Fruit fly (Drosophila melanogaster) whole organism, wandering third instar larva: Measurements from ENCODE around the gene pigeon.

Experiments used
- Abd-B ChIP-seq: fragments of >200 bp; optimal IDR thresholded peaks from 2 replicates; lab custom pipeline; 2017; ENCODE audit warnings: missing biosample characterization, missing genetic modification characterization
- CG32264 ChIP-seq: fragments of 200-800 bp; sonication (Bioruptor generic); optimal IDR thresholded peaks from 2 replicates; lab custom pipeline; 2016; ENCODE audit warnings: missing biosample characterization, missing genetic modification characterization
- CrebA ChIP-seq: fragments of 200-800 bp; sonication (Bioruptor generic); optimal IDR thresholded peaks from 2 replicates; lab custom pipeline; 2016; ENCODE audit warnings: missing biosample characterization, mild to moderate bottlenecking, missing genetic modification characterization, borderline replicate concordance
- Dfd ChIP-seq: fragments of >200 bp; optimal IDR thresholded peaks from 2 replicates; lab custom pipeline; 2017; ENCODE audit warnings: missing biosample characterization, missing genetic modification characterization
- GATAd ChIP-seq: sonication (Bioruptor generic); optimal IDR thresholded peaks from 2 replicates; lab custom pipeline; 2016; ENCODE audit warnings: missing biosample characterization, missing genetic modification characterization
- HLH106 ChIP-seq: fragments of 200-800 bp; optimal IDR thresholded peaks from 3 replicates; lab custom pipeline; 2019; ENCODE audit warnings: missing biosample characterization, mild to moderate bottlenecking, missing genetic modification characterization, moderate library complexity
- Hnf4 ChIP-seq: fragments of 200-800 bp; sonication (Bioruptor generic); optimal IDR thresholded peaks from 2 replicates; lab custom pipeline; 2016; ENCODE audit warnings: missing biosample characterization, mild to moderate bottlenecking, missing genetic modification characterization
- Hr78 ChIP-seq: fragments of >200 bp; optimal IDR thresholded peaks from 2 replicates; lab custom pipeline; 2017; ENCODE audit warnings: missing biosample characterization, missing genetic modification characterization
- Hr83 ChIP-seq: fragments of 200-300 bp; sonication (Bioruptor generic); optimal IDR thresholded peaks from 2 replicates; lab custom pipeline; 2016; ENCODE audit warnings: missing biosample characterization, mild to moderate bottlenecking, missing genetic modification characterization, moderate library complexity; ENCODE audit not compliant: poor library complexity, severe bottlenecking
- Jra ChIP-seq: sonication (Bioruptor generic); optimal IDR thresholded peaks from 2 replicates; lab custom pipeline; 2016; ENCODE audit warnings: missing biosample characterization, missing genetic modification characterization
- Mio ChIP-seq: sonication (Bioruptor generic); optimal IDR thresholded peaks from 2 replicates; lab custom pipeline; 2016; ENCODE audit warnings: missing biosample characterization, missing genetic modification characterization
- Myc ChIP-seq: fragments of >200 bp; optimal IDR thresholded peaks from 2 replicates; lab custom pipeline; 2017
- N ChIP-seq: fragments of >200 bp; optimal IDR thresholded peaks from 2 replicates; lab custom pipeline; 2018; ENCODE audit warnings: missing biosample characterization, missing external identifiers, missing genetic modification characterization
- Rel ChIP-seq, 2 experiments: fragments of 200-800 bp; sonication (Bioruptor generic) in 1 of 2; optimal IDR thresholded peaks; 2 replicates in 1 of 2; 3 replicates in 1 of 2; lab custom pipeline; 2016 to 2019; ENCODE audit warnings: mild to moderate bottlenecking in 2 of 2, missing biosample characterization in 2 of 2, missing genetic modification characterization in 2 of 2, moderate library complexity in 1 of 2
- Sp1 ChIP-seq: fragments of 200-800 bp; sonication (Bioruptor generic); optimal IDR thresholded peaks from 3 replicates; lab custom pipeline; 2019; ENCODE audit warnings: missing biosample characterization, mild to moderate bottlenecking, missing genetic modification characterization, moderate library complexity
- Vsx2 ChIP-seq: fragments of 200-300, 225-300 bp; sonication (Bioruptor generic); optimal IDR thresholded peaks from 2 replicates; lab custom pipeline; 2018; ENCODE audit warnings: missing biosample characterization, missing genetic modification characterization; ENCODE audit not compliant: partially characterized antibody
- brk ChIP-seq: fragments of 200-800 bp; sonication (Bioruptor generic); optimal IDR thresholded peaks from 2 replicates; lab custom pipeline; 2016; ENCODE audit warnings: missing biosample characterization, mild to moderate bottlenecking, missing genetic modification characterization
- dl ChIP-seq, 2 experiments: fragments of 175-275, 200-275 bp in 1 of 2; fragments of 200-275 bp in 1 of 2; sonication (Bioruptor generic); optimal IDR thresholded peaks; lab custom pipeline; 2018; ENCODE audit warnings: mild to moderate bottlenecking in 2 of 2, missing biosample characterization in 2 of 2, missing genetic modification characterization in 2 of 2, moderate library complexity in 2 of 2; ENCODE audit not compliant: partially characterized antibody in 2 of 2, insufficient read depth in 1 of 2
- dmrt93B ChIP-seq: fragments of 200-800 bp; sonication (Bioruptor generic); optimal IDR thresholded peaks from 2 replicates; lab custom pipeline; 2018; ENCODE audit warnings: missing biosample characterization, mild to moderate bottlenecking, missing genetic modification characterization
- dsf ChIP-seq: sonication (Bioruptor generic); optimal IDR thresholded peaks from 2 replicates; lab custom pipeline; 2016; ENCODE audit warnings: missing biosample characterization, missing genetic modification characterization, borderline replicate concordance
- ey ChIP-seq: fragments of 200-800 bp; sonication (Bioruptor generic); optimal IDR thresholded peaks from 2 replicates; lab custom pipeline; 2016; ENCODE audit warnings: missing biosample characterization, missing genetic modification characterization
- foxo ChIP-seq, 2 experiments: fragments of 200-800 bp; sonication (Bioruptor generic); optimal IDR thresholded peaks; 2 replicates in 1 of 2; 3 replicates in 1 of 2; lab custom pipeline; 2016 to 2017; ENCODE audit warnings: missing biosample characterization in 2 of 2, missing genetic modification characterization in 2 of 2
- fru ChIP-seq: fragments of 200-800 bp; sonication (Bioruptor generic); optimal IDR thresholded peaks from 3 replicates; lab custom pipeline; 2016; ENCODE audit warnings: missing biosample characterization, mild to moderate bottlenecking, missing genetic modification characterization
- h ChIP-seq: fragments of 200-800 bp; sonication (Bioruptor generic); optimal IDR thresholded peaks from 3 replicates; lab custom pipeline; 2016; ENCODE audit warnings: missing biosample characterization, mild to moderate bottlenecking, missing genetic modification characterization
- jim ChIP-seq: fragments of 175-275, 200-325 bp; sonication (Bioruptor generic); optimal IDR thresholded peaks from 2 replicates; lab custom pipeline; 2016; ENCODE audit warnings: missing biosample characterization, mild to moderate bottlenecking, missing genetic modification characterization
- lola ChIP-seq: fragments of >200 bp; optimal IDR thresholded peaks from 2 replicates; lab custom pipeline; 2017; ENCODE audit warnings: missing biosample characterization, missing genetic modification characterization
- sage ChIP-seq: fragments of 200-800 bp; sonication (Bioruptor generic); optimal IDR thresholded peaks from 2 replicates; lab custom pipeline; 2016; ENCODE audit warnings: missing biosample characterization, mild to moderate bottlenecking, missing genetic modification characterization
- sv ChIP-seq: fragments of 200-800 bp; sonication (Bioruptor generic); optimal IDR thresholded peaks from 3 replicates; lab custom pipeline; 2016; ENCODE audit warnings: missing biosample characterization, missing genetic modification characterization
- tai ChIP-seq: sonication (Bioruptor generic); optimal IDR thresholded peaks from 2 replicates; lab custom pipeline; 2016; ENCODE audit warnings: missing biosample characterization, missing genetic modification characterization
- usp ChIP-seq: fragments of >200 bp; optimal IDR thresholded peaks from 2 replicates; lab custom pipeline; 2017; ENCODE audit warnings: missing biosample characterization, missing genetic modification characterization
- woc ChIP-seq: sonication (Bioruptor generic); optimal IDR thresholded peaks from 2 replicates; lab custom pipeline; 2016; ENCODE audit warnings: missing biosample characterization, mild to moderate bottlenecking, missing genetic modification characterization

Gene pigeon

dm6 chr2L:19137494-19138360, 48.1 kb upstream of the pigeon start:
- TF ChIP-seq Dfd (GFP tag; lab: Kevin White, UChicago) (peak; percentile 83), h (GFP tag; lab: Kevin White, UChicago) (no peak), Hr83 (GFP tag; lab: Kevin White, UChicago) (no peak), CrebA (GFP tag; lab: Kevin White, UChicago) (no peak), tai (GFP tag; lab: Kevin White, UChicago) (no peak), Hnf4 (GFP tag; lab: Kevin White, UChicago) (no peak), Hr78 (GFP tag; lab: Kevin White, UChicago) (no peak)

DNA sequence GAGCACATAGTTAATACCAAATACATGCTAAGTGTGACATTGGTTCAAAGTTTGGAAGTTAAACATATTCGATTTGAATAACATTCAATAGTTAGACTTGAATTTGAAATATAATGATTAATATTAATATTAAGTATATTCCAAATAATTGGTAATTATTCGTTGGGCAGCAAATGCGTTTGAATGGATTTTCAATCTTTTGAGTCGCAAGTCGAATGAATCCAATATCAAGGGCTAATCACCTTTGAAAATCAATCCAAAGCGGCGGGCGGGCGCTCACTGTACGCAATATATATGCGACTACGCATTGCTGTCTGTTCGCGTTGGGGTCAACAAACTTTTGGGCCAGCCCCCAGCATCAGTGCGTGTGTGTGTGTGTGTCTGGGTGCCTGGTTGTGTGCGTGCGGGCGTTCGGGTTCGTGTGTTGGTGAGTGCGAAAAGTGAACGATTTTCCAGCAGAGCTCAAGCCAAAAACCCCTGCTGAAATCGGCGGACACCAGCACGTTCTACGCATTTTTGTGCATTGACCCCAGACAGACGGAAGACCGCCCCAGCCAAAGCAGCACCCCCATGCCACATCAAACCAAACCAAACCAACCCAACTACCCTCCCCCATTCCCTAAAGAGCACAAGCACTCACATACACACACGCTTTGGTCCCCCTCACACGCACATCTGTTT, 47.3 kb upstream of the pigeon start:
- no peak for TF ChIP-seq Vsx2 (GFP tag; lab: Kevin White, UChicago)
- no peak for TF ChIP-seq Abd-B (GFP tag; lab: Kevin White, UChicago)
- no peak for TF ChIP-seq Rel (GFP tag; optimal IDR thresholded peaks at IDR 0.05; lab: Kevin White, UChicago)
- peak; percentile 13 for TF ChIP-seq Rel (tag; optimal IDR thresholded peaks at IDR 0.05; lab: Kevin White, UChicago)
- TF ChIP-seq GATAd: no peak
- no peak for TF ChIP-seq Hnf4 (GFP tag; lab: Kevin White, UChicago)
- no peak for TF ChIP-seq Mio
- TF ChIP-seq CG32264: no peak
- TF ChIP-seq dl (GFP tag; optimal IDR thresholded peaks at IDR 0.05; lab: Kevin White, UChicago; ENCODE audit: insufficient read depth in 1 of 2, partially characterized antibody in 2 of 2): no peak
- no peak for TF ChIP-seq N (GFP tag; lab: Kevin White, UChicago)
- peak; percentile 69 for TF ChIP-seq Dfd (GFP tag; lab: Kevin White, UChicago)

dm6 chr2L:19139751-19140150, 46.1 kb upstream of the pigeon start:
- TF ChIP-seq N (GFP tag; lab: Kevin White, UChicago) (no peak), Myc (lab: Kevin White, UChicago) (no peak), jim (GFP tag; lab: Kevin White, UChicago) (no peak), brk (no peak), dmrt93B (no peak), lola (GFP tag; lab: Kevin White, UChicago) (no peak), usp (no peak), sv (GFP tag; lab: Kevin White, UChicago) (no peak), sage (GFP tag; lab: Kevin White, UChicago) (no peak), h (GFP tag; lab: Kevin White, UChicago) (no peak), Jra (GFP tag; lab: Kevin White, UChicago) (no peak), dsf (GFP tag; lab: Kevin White, UChicago) (no peak), woc (no peak)

DNA sequence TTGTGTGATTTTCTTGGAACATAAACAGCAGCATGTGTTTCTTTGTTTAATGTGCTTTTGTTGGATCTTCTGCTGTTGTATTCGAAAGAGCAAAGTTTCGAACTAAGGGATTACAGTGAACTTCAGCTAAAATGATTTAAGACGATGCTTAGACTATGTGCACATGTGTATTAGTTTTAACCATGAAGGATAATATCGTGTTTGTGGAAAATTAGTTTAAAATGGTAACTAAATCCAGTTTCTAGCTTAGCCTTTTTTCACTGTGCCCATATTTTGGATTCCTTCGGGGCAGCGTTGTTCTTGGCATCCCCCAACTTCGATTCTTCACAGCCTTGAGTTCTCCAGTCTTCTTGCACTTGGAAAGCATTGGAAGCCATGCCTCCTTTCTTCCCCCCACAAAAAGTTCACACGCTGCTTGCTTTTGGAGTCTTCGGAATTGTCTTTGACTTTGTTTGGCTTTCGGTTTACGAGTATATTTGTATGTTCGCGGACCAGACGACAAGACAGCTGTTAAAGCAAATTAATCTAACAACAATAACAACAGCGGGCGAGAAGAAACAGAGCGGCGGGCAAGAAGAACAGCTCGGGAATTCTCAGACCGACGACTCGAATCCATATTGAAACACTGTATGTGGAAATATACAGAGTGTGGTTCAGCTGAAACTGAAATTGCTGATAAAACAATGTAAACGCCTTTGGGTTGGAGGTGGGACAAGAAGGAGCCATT, 45.4 kb upstream of the pigeon start:
- no peak for TF ChIP-seq ey (GFP tag; lab: Kevin White, UChicago)
- TF ChIP-seq foxo (GFP tag; optimal IDR thresholded peaks at IDR 0.05; lab: Kevin White, UChicago): peak in 1 of 2 experiments; percentile 76
- TF ChIP-seq HLH106 (tag; lab: Kevin White, UChicago): peak; percentile 55
- TF ChIP-seq fru: peak; percentile 76
- no peak for TF ChIP-seq dl (GFP tag; optimal IDR thresholded peaks at IDR 0.05; lab: Kevin White, UChicago; ENCODE audit: insufficient read depth in 1 of 2, partially characterized antibody in 2 of 2)
- TF ChIP-seq Rel (GFP tag; optimal IDR thresholded peaks at IDR 0.05; lab: Kevin White, UChicago): no peak
- peak; percentile 23 for TF ChIP-seq Rel (tag; optimal IDR thresholded peaks at IDR 0.05; lab: Kevin White, UChicago)
- peak; percentile 66 for TF ChIP-seq Sp1 (GFP tag; lab: Kevin White, UChicago)
- peak; percentile 15 for TF ChIP-seq dmrt93B
- TF ChIP-seq Dfd (GFP tag; lab: Kevin White, UChicago): no peak
